Fruit fly (Drosophila melanogaster) whole organism, embryonic: ENCODE results near the gene CG3517.

Experiments
- ATbp ChIP-seq: fragments of 200-800 bp; sonication (Bioruptor generic); optimal IDR thresholded peaks from 2 replicates; lab custom pipeline; 2017; ENCODE audit warnings: missing biosample characterization, mild to moderate bottlenecking, missing genetic modification characterization, missing genetic modification reagents
- B-H1 ChIP-seq: fragments of 200-800 bp; sonication (Bioruptor generic); IDR thresholded peaks from 3 replicates; pipeline ENCODE4 v1.3.6; 2022; ENCODE audit warnings: missing biosample characterization, missing genetic modification characterization
- B-H2 ChIP-seq: fragments of 200-800 bp; sonication (Bioruptor generic); optimal IDR thresholded peaks from 2 replicates; lab custom pipeline; 2018; ENCODE audit warnings: missing biosample characterization, mild to moderate bottlenecking, missing genetic modification characterization
- Bdp1 ChIP-seq: fragments of 200-800 bp; sonication (Bioruptor generic); optimal IDR thresholded peaks from 3 replicates; lab custom pipeline; 2016; ENCODE audit warnings: missing biosample characterization, missing genetic modification characterization
- CG10267 ChIP-seq: fragments of 200-800 bp; sonication (Bioruptor generic); optimal IDR thresholded peaks from 2 replicates; lab custom pipeline; 2018; ENCODE audit warnings: missing biosample characterization, mild to moderate bottlenecking, missing genetic modification characterization, moderate library complexity
- CG10274 ChIP-seq: fragments of 200-800 bp; sonication (Bioruptor generic); optimal IDR thresholded peaks from 3 replicates; lab custom pipeline; 2017; ENCODE audit warnings: missing biosample characterization, mild to moderate bottlenecking, missing genetic modification characterization
- CG10431 ChIP-seq: fragments of 200-800 bp; sonication (Bioruptor generic); optimal IDR thresholded peaks from 3 replicates; lab custom pipeline; 2018; ENCODE audit warnings: missing biosample characterization, mild to moderate bottlenecking, missing genetic modification characterization
- CG10462 ChIP-seq: fragments of 200-800 bp; sonication (Bioruptor generic); optimal IDR thresholded peaks from 2 replicates; lab custom pipeline; 2016; ENCODE audit warnings: missing biosample characterization, missing genetic modification characterization
- CG11398 ChIP-seq: fragments of 200-800 bp; sonication (Bioruptor generic); optimal IDR thresholded peaks from 2 replicates; lab custom pipeline; 2016; ENCODE audit warnings: missing biosample characterization, missing genetic modification characterization
- CG11504 ChIP-seq: fragments of 200-800 bp; sonication (Bioruptor generic); optimal IDR thresholded peaks from 3 replicates; lab custom pipeline; 2019; ENCODE audit warnings: missing biosample characterization, mild to moderate bottlenecking, missing genetic modification characterization, moderate library complexity
- CG11723 ChIP-seq: fragments of 200-800 bp; sonication (Bioruptor generic); optimal IDR thresholded peaks from 2 replicates; lab custom pipeline; 2017; ENCODE audit warnings: missing biosample characterization, mild to moderate bottlenecking, missing genetic modification characterization
- CG12744 ChIP-seq: fragments of 200-800 bp; sonication (Bioruptor generic); optimal IDR thresholded peaks from 2 replicates; lab custom pipeline; 2016; ENCODE audit warnings: missing biosample characterization, missing genetic modification characterization
- CG14860 ChIP-seq: fragments of 200-800 bp; sonication (Bioruptor generic); IDR thresholded peaks from 3 replicates; pipeline ENCODE4 v1.3.6; 2022; ENCODE audit warnings: missing biosample characterization, missing genetic modification characterization; ENCODE audit not compliant: partially characterized antibody
- CG15073 ChIP-seq: fragments of 200-800 bp; sonication (Bioruptor generic); optimal IDR thresholded peaks from 2 replicates; lab custom pipeline; 2016; ENCODE audit warnings: missing biosample characterization, missing genetic modification characterization
- CG18011 ChIP-seq: fragments of 200-800 bp; sonication (Bioruptor generic); optimal IDR thresholded peaks from 2 replicates; lab custom pipeline; 2017; ENCODE audit warnings: missing biosample characterization, missing genetic modification characterization, mild to moderate bottlenecking, moderate library complexity, missing genotype
- CG18262 ChIP-seq: fragments of 200-800 bp; optimal IDR thresholded peaks from 3 replicates; lab custom pipeline; 2019; ENCODE audit warnings: missing biosample characterization, mild to moderate bottlenecking, missing genetic modification characterization, moderate library complexity
- CG2129 ChIP-seq: fragments of 200-800 bp; sonication (Bioruptor generic); IDR thresholded peaks from 2 replicates; pipeline ENCODE4 v1.3.6; 2022; ENCODE audit warnings: missing biosample characterization, missing genetic modification characterization; ENCODE audit not compliant: partially characterized antibody
- CG4424 ChIP-seq: fragments of 200-800 bp; sonication (Bioruptor generic); optimal IDR thresholded peaks from 3 replicates; lab custom pipeline; 2016; ENCODE audit warnings: missing biosample characterization, missing genetic modification characterization
- CG6813 ChIP-seq: fragments of 200-800 bp; sonication (Bioruptor generic); optimal IDR thresholded peaks from 2 replicates; lab custom pipeline; 2017; ENCODE audit warnings: missing biosample characterization, missing genetic modification characterization, mild to moderate bottlenecking, moderate library complexity, missing genetic modification reagents
- CG8359 ChIP-seq: fragments of 200-800 bp; sonication (Bioruptor generic); optimal IDR thresholded peaks from 2 replicates; lab custom pipeline; 2017; ENCODE audit warnings: missing biosample characterization, mild to moderate bottlenecking, missing genetic modification characterization, borderline replicate concordance
- CG9609 ChIP-seq: fragments of 200-800 bp; sonication (Bioruptor generic); optimal IDR thresholded peaks from 3 replicates; lab custom pipeline; 2016; ENCODE audit warnings: missing biosample characterization, missing genetic modification characterization
- CTCF ChIP-seq: fragments of 200-800 bp; sonication (Bioruptor generic); optimal IDR thresholded peaks from 2 replicates; lab custom pipeline; 2017; ENCODE audit warnings: missing biosample characterization, mild to moderate bottlenecking, missing genetic modification characterization, moderate library complexity
- Dip2 ChIP-seq: fragments of 200-800 bp; sonication (Bioruptor generic); IDR thresholded peaks from 2 replicates; pipeline ENCODE4 v1.3.6; 2022; ENCODE audit warnings: missing biosample characterization, missing genetic modification characterization
- Ets65A ChIP-seq: fragments of 200-800 bp; sonication (Bioruptor generic); peaks from one replicate; lab custom pipeline; 2016; ENCODE audit warnings: missing biosample characterization, missing genetic modification characterization
- Gug ChIP-seq: fragments of 200-800 bp; sonication (Bioruptor generic); IDR thresholded peaks from 4 replicates; pipeline ENCODE4 v1.3.6; 2022; ENCODE audit warnings: missing biosample characterization, missing genetic modification characterization
- HHEX ChIP-seq: fragments of 200-800 bp; sonication (Bioruptor generic); optimal IDR thresholded peaks from 3 replicates; lab custom pipeline; 2017; ENCODE audit warnings: missing biosample characterization, mild to moderate bottlenecking, missing genetic modification characterization, missing genetic modification reagents
- Ptx1 ChIP-seq: fragments of 200-800 bp; sonication (Bioruptor generic); IDR thresholded peaks from 2 replicates; pipeline ENCODE4 v1.3.6; 2022; ENCODE audit warnings: missing biosample characterization, missing genetic modification characterization
- YL-1 ChIP-seq: fragments of 200-800 bp; sonication (Bioruptor generic); optimal IDR thresholded peaks from 3 replicates; lab custom pipeline; 2017; ENCODE audit warnings: missing biosample characterization, mild to moderate bottlenecking, missing genetic modification characterization
- abd-A ChIP-seq: fragments of 200-800 bp; sonication (Bioruptor generic); optimal IDR thresholded peaks from 3 replicates; lab custom pipeline; 2019; ENCODE audit warnings: missing biosample characterization, mild to moderate bottlenecking, missing genetic modification characterization, moderate library complexity
- ap ChIP-seq: fragments of 200-800 bp; sonication (Bioruptor generic); IDR thresholded peaks from 2 replicates; pipeline ENCODE4 v1.3.6; 2022; ENCODE audit warnings: missing biosample characterization, missing genetic modification characterization
- bab2 ChIP-seq: fragments of 200-800 bp; sonication (Bioruptor generic); optimal IDR thresholded peaks from 2 replicates; lab custom pipeline; 2016; ENCODE audit warnings: missing biosample characterization, missing genetic modification characterization
- cad ChIP-seq: fragments of >200 bp; optimal IDR thresholded peaks from 2 replicates; lab custom pipeline; 2017; ENCODE audit warnings: missing biosample characterization, missing genetic modification characterization
- chif ChIP-seq, 2 experiments: fragments of 200-800 bp; sonication (Bioruptor generic); optimal IDR thresholded peaks; 3 replicates each; lab custom pipeline; 2016; ENCODE audit warnings: missing biosample characterization in 2 of 2, missing genetic modification characterization in 2 of 2
- chm ChIP-seq: fragments of 200-800 bp; sonication (Bioruptor generic); IDR thresholded peaks from 2 replicates; pipeline ENCODE4 v1.3.6; 2022; ENCODE audit warnings: missing biosample characterization, missing genetic modification characterization
- chn ChIP-seq: fragments of 200-800 bp; sonication (Bioruptor generic); optimal IDR thresholded peaks from 2 replicates; lab custom pipeline; 2016; ENCODE audit warnings: missing biosample characterization, missing genetic modification characterization
- crol ChIP-seq: fragments of 200-800 bp; sonication (Bioruptor generic); IDR thresholded peaks from 2 replicates; pipeline ENCODE4 v1.3.6; 2022; ENCODE audit warnings: missing biosample characterization, missing genetic modification characterization
- ems ChIP-seq: fragments of 200-800 bp; sonication (Bioruptor generic); optimal IDR thresholded peaks from 3 replicates; lab custom pipeline; 2016; ENCODE audit warnings: missing biosample characterization, missing genetic modification characterization
- fd64A ChIP-seq: fragments of 200-800 bp; sonication (Bioruptor generic); optimal IDR thresholded peaks from 3 replicates; lab custom pipeline; 2018; ENCODE audit warnings: missing biosample characterization, mild to moderate bottlenecking, missing genetic modification characterization
- gcm2 ChIP-seq: fragments of 200-800 bp; sonication (Bioruptor generic); optimal IDR thresholded peaks from 2 replicates; lab custom pipeline; 2016; ENCODE audit warnings: missing biosample characterization, missing genetic modification characterization
- pzg ChIP-seq: fragments of 200-800 bp; sonication (Bioruptor generic); optimal IDR thresholded peaks from 3 replicates; lab custom pipeline; 2018; ENCODE audit warnings: missing biosample characterization, mild to moderate bottlenecking, missing genetic modification characterization, moderate library complexity
- ranshi ChIP-seq: fragments of 200-800 bp; sonication (Bioruptor generic); IDR thresholded peaks from 2 replicates; pipeline ENCODE4 v1.3.6; 2022; ENCODE audit warnings: missing biosample characterization, missing genetic modification characterization
- slou ChIP-seq: fragments of 200-800 bp; sonication (Bioruptor generic); optimal IDR thresholded peaks from 3 replicates; lab custom pipeline; 2016; ENCODE audit warnings: missing biosample characterization, missing genetic modification characterization
- sob ChIP-seq: fragments of 200-800 bp; sonication (Bioruptor generic); IDR thresholded peaks from 2 replicates; pipeline ENCODE4 v1.3.6; 2022; ENCODE audit warnings: missing biosample characterization, missing genetic modification characterization
- sr ChIP-seq: fragments of 200-800 bp; sonication (Bioruptor generic); IDR thresholded peaks from 3 replicates; pipeline ENCODE4 v1.3.6; 2022; ENCODE audit warnings: missing biosample characterization, missing genetic modification characterization
- sug ChIP-seq: fragments of 200-800 bp; optimal IDR thresholded peaks from 2 replicates; lab custom pipeline; 2019; ENCODE audit warnings: missing biosample characterization, mild to moderate bottlenecking, missing genetic modification characterization, moderate library complexity
- trh ChIP-seq: fragments of 200-800 bp; sonication (Bioruptor generic); optimal IDR thresholded peaks from 2 replicates; lab custom pipeline; 2016; ENCODE audit warnings: missing biosample characterization, missing genetic modification characterization
- tx ChIP-seq: fragments of 200-800 bp; sonication (Bioruptor generic); optimal IDR thresholded peaks from 2 replicates; lab custom pipeline; 2016; ENCODE audit warnings: missing biosample characterization, missing genetic modification characterization
- vnd ChIP-seq: fragments of 200-800 bp; sonication (Bioruptor generic); IDR thresholded peaks from 3 replicates; pipeline ENCODE4 v1.3.6; 2022; ENCODE audit warnings: missing biosample characterization, missing genetic modification characterization; ENCODE audit not compliant: partially characterized antibody
- wek ChIP-seq: fragments of 200-800 bp; sonication (Bioruptor generic); optimal IDR thresholded peaks from 3 replicates; lab custom pipeline; 2018; ENCODE audit warnings: missing biosample characterization, mild to moderate bottlenecking, missing genetic modification characterization, moderate library complexity

Gene CG3517

dm6 chr3R:19463874-19464549, 39.0 kb upstream of the CG3517 start (continued):
- TF ChIP-seq CG18262 (tag; lab: Kevin White, UChicago) (peak; percentile 59), CTCF (GFP tag; lab: Kevin White, UChicago) (peak; percentile 29), crol (GFP tag; lab: Robert Waterston, UW) (peak; percentile 25; the same call in 1 of the 2 replicates), Ets65A (no peak), CG11398 (peak; percentile 61), bab2 (GFP tag; lab: Kevin White, UChicago) (peak; percentile 67), CG10462 (peak; percentile 61)
- TF ChIP-seq, all 482 proteins: peak for 265

dm6 chr3R:19463016-19463664, 38.1 kb upstream of the CG3517 start, which contains the start of gene Scsalpha2:
Gene Scsalpha2 (minus strand): TSS chr3R:19463066.
- TF ChIP-seq pzg (GFP tag; lab: Kevin White, UChicago) = no peak
- no peak for TF ChIP-seq sug
- TF ChIP-seq CG10274 (GFP tag; lab: Kevin White, UChicago) = no peak
- no peak for TF ChIP-seq ems (GFP tag; lab: Kevin White, UChicago)
- no peak for TF ChIP-seq Gug (GFP tag; lab: Robert Waterston, UW)
- no peak for TF ChIP-seq ATbp
- TF ChIP-seq abd-A (tag; lab: Kevin White, UChicago) = no peak
- TF ChIP-seq ranshi = no peak
- TF ChIP-seq chm (GFP tag; lab: Robert Waterston, UW) = no peak; the same call in 1 of the 2 replicates
- TF ChIP-seq sr (GFP tag; lab: Robert Waterston, UW) = no peak
- no peak for TF ChIP-seq trh (GFP tag; lab: Kevin White, UChicago)
- no peak for TF ChIP-seq gcm2
- no peak for TF ChIP-seq CG4424
- no peak for TF ChIP-seq CG18011 (GFP tag; lab: Kevin White, UChicago)
- no peak for TF ChIP-seq chif (GFP tag; optimal IDR thresholded peaks at IDR 0.05; lab: Kevin White, UChicago)
- TF ChIP-seq YL-1 (GFP tag; lab: Kevin White, UChicago) = no peak
- TF ChIP-seq wek (GFP tag; lab: Kevin White, UChicago) = no peak
- TF ChIP-seq CG6813 (GFP tag; lab: Kevin White, UChicago) = peak; percentile 7
- no peak for TF ChIP-seq B-H2 (GFP tag; lab: Kevin White, UChicago)
- no peak for TF ChIP-seq Dip2
- no peak for TF ChIP-seq tx
- TF ChIP-seq ap (GFP tag; lab: Robert Waterston, UW) = no peak
- no peak for TF ChIP-seq HHEX (GFP tag; lab: Kevin White, UChicago)
- no peak for TF ChIP-seq CG10267
- no peak for TF ChIP-seq slou
- no peak for TF ChIP-seq Bdp1 (GFP tag; lab: Kevin White, UChicago)
- TF ChIP-seq CG2129 (GFP tag; lab: Robert Waterston, UW) = no peak
- no peak for TF ChIP-seq B-H1 (GFP tag; lab: Robert Waterston, UW)
- peak; percentile 18 for TF ChIP-seq CG11504 (tag; lab: Kevin White, UChicago)
- no peak for TF ChIP-seq fd64A (GFP tag; lab: Kevin White, UChicago)
- no peak for TF ChIP-seq vnd
- TF ChIP-seq CG12744 (GFP tag; lab: Kevin White, UChicago) = no peak
- TF ChIP-seq CG14860 = no peak
- TF ChIP-seq CG11723 (GFP tag; lab: Kevin White, UChicago) = no peak
- no peak for TF ChIP-seq sob (GFP tag; lab: Robert Waterston, UW)
- no peak for TF ChIP-seq CG9609
- no peak for TF ChIP-seq cad (GFP tag; lab: Kevin White, UChicago)
- no peak for TF ChIP-seq CG15073 (GFP tag; lab: Kevin White, UChicago)
- TF ChIP-seq Ptx1 (GFP tag; lab: Robert Waterston, UW) = no peak
- TF ChIP-seq CG10431 (GFP tag; lab: Kevin White, UChicago) = no peak
- no peak for TF ChIP-seq chn (GFP tag; lab: Kevin White, UChicago)
- no peak for TF ChIP-seq CG8359 (GFP tag; lab: Kevin White, UChicago)
